Worm (Caenorhabditis elegans) whole organism, mixed stage, embryonic: ENCODE measurements around the gene gbb-1.

Experiments
- M03D4.4 ChIP-seq: sonication (generic microtip); optimal IDR thresholded peaks from 2 replicates; lab custom pipeline; 2017; ENCODE audit warnings: mild to moderate bottlenecking, missing genetic modification characterization, missing compliant biosample characterization
- bed-3 ChIP-seq: fragments of 200-800 bp; sonication (Bioruptor generic); optimal IDR thresholded peaks from 3 replicates; lab custom pipeline; 2018; ENCODE audit warnings: mild to moderate bottlenecking, missing genetic modification characterization, moderate library complexity, missing compliant biosample characterization
- blmp-1 ChIP-seq: fragments of 150-350 bp; optimal IDR thresholded peaks from 2 replicates; lab custom pipeline; 2014; ENCODE audit warnings: missing biosample characterization, missing genetic modification characterization
- ceh-39 ChIP-seq: fragments of 150-350 bp; optimal IDR thresholded peaks from 2 replicates; lab custom pipeline; 2014; ENCODE audit warnings: missing biosample characterization, missing genetic modification characterization
- ceh-43 ChIP-seq: fragments of 200-800 bp; sonication (Bioruptor generic); optimal IDR thresholded peaks from 2 replicates; lab custom pipeline; 2018; ENCODE audit warnings: mild to moderate bottlenecking, missing genetic modification characterization, moderate library complexity, missing compliant biosample characterization
- ceh-83 ChIP-seq: fragments of 200-800 bp; sonication (Bioruptor generic); optimal IDR thresholded peaks from 2 replicates; lab custom pipeline; 2018; ENCODE audit warnings: mild to moderate bottlenecking, missing genetic modification characterization, missing compliant biosample characterization
- ces-1 ChIP-seq: fragments of 150-350 bp; optimal IDR thresholded peaks from 2 replicates; lab custom pipeline; 2014; ENCODE audit warnings: missing biosample characterization, missing genetic modification reagents, missing genetic modification characterization
- cnd-1 ChIP-seq: fragments of 200-800 bp; sonication (Bioruptor generic); optimal IDR thresholded peaks from 2 replicates; lab custom pipeline; 2018; ENCODE audit warnings: mild to moderate bottlenecking, missing genetic modification characterization, missing compliant biosample characterization
- drap-1 ChIP-seq: fragments of 200-800 bp; sonication (Bioruptor generic); optimal IDR thresholded peaks from 3 replicates; lab custom pipeline; 2018; ENCODE audit warnings: mild to moderate bottlenecking, missing genetic modification characterization, missing compliant biosample characterization
- elt-1 ChIP-seq: sonication (generic microtip); optimal IDR thresholded peaks from 2 replicates; lab custom pipeline; 2017; ENCODE audit warnings: missing genetic modification characterization, mild to moderate bottlenecking, missing compliant biosample characterization, antibody characterized with exemption, moderate library complexity, borderline replicate concordance; ENCODE audit not compliant: insufficient read depth
- elt-3 ChIP-seq: fragments of 150-350 bp; optimal IDR thresholded peaks from 2 replicates; lab custom pipeline; 2014; ENCODE audit warnings: missing biosample characterization, missing genetic modification characterization
- flh-1 ChIP-seq: fragments of 200-800 bp; sonication (Bioruptor generic); optimal IDR thresholded peaks from 2 replicates; lab custom pipeline; 2018; ENCODE audit warnings: mild to moderate bottlenecking, missing genetic modification characterization, moderate library complexity, missing compliant biosample characterization
- hlh-1 ChIP-seq: fragments of 150-350 bp; optimal IDR thresholded peaks from 2 replicates; lab custom pipeline; 2014; ENCODE audit warnings: missing biosample characterization, missing genetic modification reagents, missing genetic modification characterization
- lin-13 ChIP-seq: fragments of 150-350 bp; optimal IDR thresholded peaks from 2 replicates; lab custom pipeline; 2014; ENCODE audit warnings: missing biosample characterization, missing genetic modification characterization
- lin-32 ChIP-seq: fragments of 200-800 bp; sonication (Bioruptor generic); optimal IDR thresholded peaks from 2 replicates; lab custom pipeline; 2018; ENCODE audit warnings: mild to moderate bottlenecking, missing genetic modification characterization, missing compliant biosample characterization
- lsy-2 ChIP-seq: fragments of 150-350 bp; optimal IDR thresholded peaks from 2 replicates; lab custom pipeline; 2014; ENCODE audit warnings: missing biosample characterization, missing genetic modification characterization
- mab-5 ChIP-seq: fragments of 150-350 bp; optimal IDR thresholded peaks from 2 replicates; lab custom pipeline; 2014; ENCODE audit warnings: missing biosample characterization, missing genetic modification characterization
- mep-1 ChIP-seq: fragments of 150-350 bp; optimal IDR thresholded peaks from 2 replicates; lab custom pipeline; 2017; ENCODE audit warnings: missing biosample characterization, missing genetic modification reagents, missing genetic modification characterization, inconsistent platforms
- mls-2 ChIP-seq: sonication (generic microtip); optimal IDR thresholded peaks from 2 replicates; lab custom pipeline; 2016; ENCODE audit warnings: mild to moderate bottlenecking, missing genetic modification characterization, moderate library complexity, missing compliant biosample characterization
- nhr-12 ChIP-seq: fragments of 150-350 bp; optimal IDR thresholded peaks from 2 replicates; lab custom pipeline; 2014; ENCODE audit warnings: missing biosample characterization, missing genetic modification characterization
- nhr-2 ChIP-seq: fragments of 150-350 bp; optimal IDR thresholded peaks from 2 replicates; lab custom pipeline; 2014; ENCODE audit warnings: missing biosample characterization, missing genetic modification characterization
- nhr-28 ChIP-seq: fragments of 150-350 bp; optimal IDR thresholded peaks from 2 replicates; lab custom pipeline; 2014; ENCODE audit warnings: missing biosample characterization, missing genetic modification characterization
- nhr-76 ChIP-seq: sonication (generic microtip); optimal IDR thresholded peaks from 2 replicates; lab custom pipeline; 2017; ENCODE audit warnings: missing biosample characterization, missing genetic modification characterization
- pha-4 ChIP-seq: fragments of 150-350 bp; optimal IDR thresholded peaks from 2 replicates; lab custom pipeline; 2018; ENCODE audit warnings: missing biosample characterization, missing genetic modification reagents, missing genetic modification characterization
- sem-2 ChIP-seq: fragments of 200-800 bp; sonication (Bioruptor generic); optimal IDR thresholded peaks from 2 replicates; lab custom pipeline; 2018; ENCODE audit warnings: mild to moderate bottlenecking, missing genetic modification characterization, missing compliant biosample characterization
- snpc-4 ChIP-seq: fragments of 150-350 bp; optimal IDR thresholded peaks from 2 replicates; lab custom pipeline; 2014; ENCODE audit warnings: missing biosample characterization, missing genetic modification characterization
- sptf-1 ChIP-seq: sonication (generic microtip); optimal IDR thresholded peaks from 2 replicates; lab custom pipeline; 2017; ENCODE audit warnings: mild to moderate bottlenecking, missing genetic modification characterization, moderate library complexity, missing compliant biosample characterization
- tbx-8 ChIP-seq: fragments of 200-800 bp; sonication (Bioruptor generic); optimal IDR thresholded peaks from 2 replicates; lab custom pipeline; 2018; ENCODE audit warnings: mild to moderate bottlenecking, missing genetic modification characterization, moderate library complexity, missing compliant biosample characterization
- unc-120 ChIP-seq: sonication (generic microtip); optimal IDR thresholded peaks from 2 replicates; lab custom pipeline; 2017; ENCODE audit warnings: missing genetic modification characterization, missing compliant biosample characterization; ENCODE audit not compliant: poor library complexity, severe bottlenecking
- unc-39 ChIP-seq: fragments of 150-350 bp; optimal IDR thresholded peaks from 2 replicates; lab custom pipeline; 2014; ENCODE audit warnings: missing biosample characterization, missing genetic modification characterization
- unc-62 ChIP-seq: fragments of 150-350 bp; optimal IDR thresholded peaks from 2 replicates; lab custom pipeline; 2014; ENCODE audit warnings: missing biosample characterization, missing genetic modification reagents, missing genetic modification characterization
- ztf-11 ChIP-seq: fragments of 150-350 bp; optimal IDR thresholded peaks from 2 replicates; lab custom pipeline; 2014; ENCODE audit warnings: missing biosample characterization, missing genetic modification characterization

Gene gbb-1

DNA sequence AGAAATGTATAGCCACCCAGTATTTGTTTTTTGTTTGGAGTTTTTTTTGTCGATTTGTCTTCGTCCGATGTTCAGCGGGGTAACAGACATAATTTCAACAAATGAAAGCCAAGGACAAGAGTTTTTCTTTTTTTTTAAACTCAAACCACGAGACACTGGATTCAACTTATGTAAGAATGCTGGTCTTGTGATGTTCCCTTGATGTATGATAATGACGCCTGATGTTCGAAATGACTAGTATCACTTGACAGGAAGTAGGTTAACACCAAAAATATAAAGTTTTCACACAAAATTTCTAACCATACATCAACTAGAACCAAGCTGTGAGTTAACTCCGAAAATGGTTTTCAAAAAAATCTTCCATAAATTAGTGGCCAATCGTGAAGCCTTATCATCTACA, 12.5 kb downstream of the gbb-1 start:
- TF ChIP-seq nhr-12 = no peak
- no peak for TF ChIP-seq cnd-1 (tag; lab: Kevin White, UChicago)
- TF ChIP-seq lsy-2 (tag; lab: Kevin White, UChicago) = no peak
- TF ChIP-seq nhr-28 (tag; lab: Kevin White, UChicago) = no peak
- TF ChIP-seq pha-4 (tag; lab: Kevin White, UChicago) = no peak
- no peak for TF ChIP-seq sptf-1 (tag; lab: Kevin White, UChicago)
- TF ChIP-seq lin-13 = no peak

DNA sequence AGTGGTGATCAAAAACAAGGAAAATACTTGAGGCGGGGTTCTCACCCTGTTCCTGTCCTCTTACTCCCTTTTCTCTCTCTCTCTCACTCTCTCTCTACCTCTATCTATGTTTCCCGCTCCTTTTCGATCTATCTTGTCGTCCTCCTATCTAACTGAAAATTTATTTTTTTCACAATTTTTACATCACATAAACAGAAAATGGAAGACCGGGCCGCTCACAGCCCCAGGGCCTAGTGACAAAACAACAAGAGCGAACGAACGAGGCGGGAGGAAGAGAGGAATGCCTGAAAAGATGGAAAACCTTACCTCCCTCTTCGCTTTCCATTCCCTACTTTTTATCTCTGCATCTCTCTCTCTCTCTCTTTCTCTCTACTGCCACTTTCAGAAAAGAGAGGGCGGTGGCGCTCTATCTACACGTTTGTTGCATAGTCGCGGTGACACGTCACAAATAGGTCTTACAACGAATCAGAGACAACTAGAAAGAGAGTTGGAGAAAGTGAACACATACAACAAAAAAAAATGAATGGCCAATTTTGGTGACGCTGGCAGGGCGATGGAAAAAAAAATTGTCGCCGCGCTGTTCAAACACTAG, 13.2 kb downstream of the gbb-1 start:
- TF ChIP-seq nhr-76 (tag; lab: Kevin White, UChicago) (no peak), elt-1 (tag; lab: Kevin White, UChicago) (no peak), tbx-8 (GFP tag; lab: Kevin White, UChicago) (no peak), sem-2 (GFP tag; lab: Kevin White, UChicago) (no peak), ceh-43 (no peak), cnd-1 (tag; lab: Kevin White, UChicago) (no peak), snpc-4 (tag; lab: Kevin White, UChicago) (no peak), lsy-2 (tag; lab: Kevin White, UChicago) (no peak), sptf-1 (tag; lab: Kevin White, UChicago) (no peak), blmp-1 (no peak)

DNA sequence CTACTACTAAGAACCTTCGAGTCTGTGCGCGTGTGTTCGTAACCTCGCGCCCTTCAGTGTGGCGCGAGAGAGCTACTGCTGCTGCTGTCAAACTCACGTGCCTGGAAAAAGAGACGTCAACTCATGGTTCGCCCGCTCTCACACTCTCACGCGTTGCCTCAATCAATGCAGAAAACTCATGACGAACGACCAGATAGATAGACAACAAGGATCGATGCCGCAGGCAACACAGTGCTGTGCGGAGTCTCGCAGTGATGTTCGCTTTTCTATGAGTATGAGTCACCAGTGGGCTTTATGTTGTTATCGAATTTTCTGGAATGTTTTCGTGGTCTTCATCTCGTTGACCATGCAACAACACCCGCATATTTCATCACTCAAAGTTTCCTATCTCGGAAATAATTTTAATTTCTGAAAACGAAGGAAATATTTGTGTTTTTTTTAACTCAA, 13.8 kb downstream of the gbb-1 start:
- TF ChIP-seq M03D4.4 (tag; lab: Kevin White, UChicago) (no peak), snpc-4 (tag; lab: Kevin White, UChicago) (no peak), mls-2 (tag; lab: Kevin White, UChicago) (no peak), sem-2 (GFP tag; lab: Kevin White, UChicago) (no peak), elt-1 (tag; lab: Kevin White, UChicago) (no peak), unc-62 (no peak), mep-1 (tag; lab: Kevin White, UChicago) (no peak)

DNA sequence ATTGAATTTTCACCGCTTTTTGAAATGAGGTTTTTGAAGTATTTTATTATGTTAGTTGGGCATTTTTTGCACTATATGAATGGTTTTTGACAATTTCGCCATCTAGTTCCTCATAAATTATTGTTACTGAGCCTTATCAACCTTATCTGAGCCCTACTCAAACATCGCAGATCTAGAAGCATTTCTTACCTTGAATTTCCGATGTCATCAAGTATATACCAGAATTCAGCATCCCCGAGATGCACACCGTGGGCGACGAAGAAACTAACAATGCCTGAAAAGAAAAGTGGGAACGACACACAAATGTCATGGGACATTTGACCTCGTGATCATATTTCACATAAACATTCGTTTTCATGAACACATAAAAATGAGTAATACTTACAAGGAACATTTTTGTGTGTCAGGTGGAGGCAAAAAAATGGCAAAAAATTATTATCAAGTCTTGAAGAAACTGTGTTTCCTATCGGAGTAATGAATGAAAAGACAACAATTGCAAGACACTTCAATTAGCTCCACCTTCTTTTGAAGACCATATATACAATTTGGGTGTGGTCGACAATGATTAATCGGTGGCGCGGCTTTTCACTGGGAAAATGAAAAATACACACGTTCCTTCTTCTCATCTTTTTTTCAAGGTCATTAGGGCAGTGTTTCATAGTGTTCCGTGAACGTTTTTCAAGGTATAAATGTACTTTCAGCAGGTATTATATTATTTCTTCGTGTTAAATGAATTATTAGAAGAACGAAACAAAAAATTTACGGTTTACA, 14.7 kb downstream of the gbb-1 start:
- TF ChIP-seq drap-1 (GFP tag; lab: Kevin White, UChicago) (no peak), nhr-76 (tag; lab: Kevin White, UChicago) (no peak)

DNA sequence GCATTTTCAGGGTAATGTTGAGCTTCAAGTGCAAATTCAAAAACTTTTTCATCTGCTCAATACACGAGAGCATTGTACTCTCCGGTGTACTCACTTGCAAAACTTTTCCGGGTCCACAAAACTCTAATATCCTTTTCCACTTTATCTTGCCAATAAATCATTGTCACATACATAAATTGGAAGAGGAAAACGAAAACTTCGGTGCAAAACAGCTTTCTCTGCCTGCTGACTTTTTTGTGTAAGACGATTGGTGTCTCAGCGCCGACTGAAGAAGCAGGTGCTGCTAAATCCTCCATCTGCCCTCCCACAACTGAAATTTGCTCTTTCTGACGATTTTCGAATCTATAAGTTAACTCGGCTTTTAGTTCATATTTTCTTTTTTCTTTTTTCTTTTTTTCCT, 17.7 kb downstream of the gbb-1 start:
- TF ChIP-seq drap-1 (GFP tag; lab: Kevin White, UChicago) = no peak
- no peak for TF ChIP-seq lin-13
- peak; percentile 47 for TF ChIP-seq hlh-1 (tag; lab: Kevin White, UChicago)
- no peak for TF ChIP-seq ces-1
- no peak for TF ChIP-seq blmp-1
- no peak for TF ChIP-seq ceh-43
- TF ChIP-seq unc-39 (tag; lab: Kevin White, UChicago) = no peak
- TF ChIP-seq nhr-76 (tag; lab: Kevin White, UChicago) = no peak
- peak; percentile 23 for TF ChIP-seq unc-62

DNA sequence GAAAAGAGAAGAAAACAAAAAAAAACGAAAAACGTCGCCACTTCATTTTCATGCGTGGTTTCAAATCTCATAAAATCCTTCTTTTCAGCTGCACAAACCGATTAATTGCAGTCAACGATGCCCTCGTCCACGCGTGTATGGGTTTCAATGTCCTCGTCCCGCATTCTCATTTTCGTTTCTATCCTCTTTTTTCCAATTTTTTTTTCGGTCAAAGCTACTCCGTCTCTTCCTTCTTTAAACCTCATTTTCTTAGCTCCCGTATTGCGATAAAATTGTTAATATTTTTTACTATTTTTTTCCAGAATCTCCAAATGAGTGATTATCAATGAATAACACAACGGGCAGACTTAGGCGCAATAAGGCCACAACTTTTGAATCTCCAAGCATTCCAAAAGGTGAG, 18.4 kb downstream of the gbb-1 start, which contains the start of gene aakg-3:
aakg-3 (plus strand) TSS at position 301 of the 400 bp plus-strand sequence.
- TF ChIP-seq unc-62 (no peak), ceh-83 (GFP tag; lab: Kevin White, UChicago) (no peak), sptf-1 (tag; lab: Kevin White, UChicago) (no peak), bed-3 (no peak)

DNA sequence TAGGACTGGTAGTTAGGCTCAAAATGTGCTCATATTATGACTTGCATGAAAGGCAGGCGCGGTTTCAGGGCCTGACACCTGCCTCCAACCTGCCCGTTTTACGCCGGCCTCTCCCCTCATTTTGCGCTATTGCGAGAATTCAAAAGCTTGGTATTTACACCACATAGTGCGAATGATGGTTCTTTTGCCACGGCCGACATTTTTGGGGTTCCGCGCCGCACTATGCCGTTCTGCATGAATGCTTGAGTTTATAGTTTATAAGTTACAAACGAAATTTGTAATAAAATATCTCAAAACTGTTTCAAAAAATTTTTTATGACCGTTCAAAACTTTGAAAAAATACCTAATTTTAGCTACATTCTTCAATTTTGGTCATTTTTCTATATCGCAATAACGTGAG, 20.4 kb downstream of the gbb-1 start:
- TF ChIP-seq nhr-28 (tag; lab: Kevin White, UChicago) (no peak), pha-4 (tag; lab: Kevin White, UChicago) (no peak), elt-1 (tag; lab: Kevin White, UChicago) (no peak), ceh-39 (tag; lab: Kevin White, UChicago) (no peak), mep-1 (tag; lab: Kevin White, UChicago) (no peak), ceh-43 (no peak), bed-3 (no peak), mls-2 (tag; lab: Kevin White, UChicago) (no peak), drap-1 (GFP tag; lab: Kevin White, UChicago) (no peak), nhr-2 (tag; lab: Kevin White, UChicago) (no peak), flh-1 (GFP tag; lab: Kevin White, UChicago) (no peak), ces-1 (no peak), M03D4.4 (tag; lab: Kevin White, UChicago) (no peak), elt-3 (no peak), unc-120 (no peak), lin-32 (GFP tag; lab: Kevin White, UChicago) (no peak), tbx-8 (GFP tag; lab: Kevin White, UChicago) (no peak), mab-5 (tag; lab: Kevin White, UChicago) (no peak), blmp-1 (no peak), ztf-11 (no peak)
- TF ChIP-seq, all 35 proteins: peak for 0
